Fruit fly (Drosophila melanogaster) whole organism, embryonic: ENCODE measurements around the gene CG14966.
A peak's percentile ranks its signal among the peaks of the same experiment; 100 is the strongest.

ENCODE experiments used
- Aef1 ChIP-seq: fragments of 200-800 bp; sonication (Bioruptor generic); IDR thresholded peaks from 3 replicates; pipeline ENCODE4 v1.3.6; 2022; ENCODE audit warnings: missing biosample characterization, missing genetic modification characterization
- Atf6 ChIP-seq: fragments of 200-800 bp; sonication (Bioruptor generic); IDR thresholded peaks from 2 replicates; pipeline ENCODE4 v1.3.6; 2022; ENCODE audit warnings: missing biosample characterization, missing genetic modification characterization
- CG10366 ChIP-seq: fragments of 200-800 bp; sonication (Bioruptor generic); IDR thresholded peaks from 2 replicates; pipeline ENCODE4 v1.3.6; 2022; ENCODE audit warnings: missing biosample characterization, missing genetic modification characterization
- CG10565 ChIP-seq: fragments of 200-800 bp; sonication (Bioruptor generic); optimal IDR thresholded peaks from 3 replicates; lab custom pipeline; 2016; ENCODE audit warnings: missing biosample characterization, mild to moderate bottlenecking, missing genetic modification characterization
- CG11247 ChIP-seq: fragments of 200-800 bp; sonication (Bioruptor generic); IDR thresholded peaks from 2 replicates; pipeline ENCODE4 v1.3.6; 2022; ENCODE audit warnings: missing biosample characterization, missing genetic modification characterization
- CG12236 ChIP-seq: fragments of 200-800 bp; sonication (Bioruptor generic); optimal IDR thresholded peaks from 2 replicates; lab custom pipeline; 2016; ENCODE audit warnings: missing biosample characterization, missing genetic modification characterization
- CG12299 ChIP-seq: fragments of 200-800 bp; sonication (Bioruptor generic); optimal IDR thresholded peaks from 2 replicates; lab custom pipeline; 2018; ENCODE audit warnings: missing biosample characterization, mild to moderate bottlenecking, missing genetic modification characterization
- CG16815 ChIP-seq: fragments of 200-800 bp; sonication (Bioruptor generic); optimal IDR thresholded peaks from 3 replicates; lab custom pipeline; 2017; ENCODE audit warnings: missing biosample characterization, mild to moderate bottlenecking, missing genetic modification characterization
- CG17359 ChIP-seq: fragments of 200-800 bp; sonication (Bioruptor generic); optimal IDR thresholded peaks from 3 replicates; lab custom pipeline; 2018; ENCODE audit warnings: missing biosample characterization, mild to moderate bottlenecking, missing genetic modification characterization, moderate library complexity
- CG34422 ChIP-seq: fragments of 200-800 bp; sonication (Bioruptor generic); IDR thresholded peaks from 3 replicates; pipeline ENCODE4 v1.3.6; 2022; ENCODE audit warnings: missing biosample characterization, missing genetic modification characterization
- CG6791 ChIP-seq: fragments of 200-800 bp; sonication (Bioruptor generic); IDR thresholded peaks from 3 replicates; pipeline ENCODE4 v1.3.6; 2022; ENCODE audit warnings: missing biosample characterization, missing genetic modification characterization; ENCODE audit not compliant: partially characterized antibody
- CG6813 ChIP-seq: fragments of 200-800 bp; sonication (Bioruptor generic); optimal IDR thresholded peaks from 2 replicates; lab custom pipeline; 2017; ENCODE audit warnings: missing biosample characterization, missing genetic modification characterization, mild to moderate bottlenecking, moderate library complexity, missing genetic modification reagents
- CG7271 ChIP-seq: fragments of 200-800 bp; sonication (Bioruptor generic); optimal IDR thresholded peaks from 2 replicates; lab custom pipeline; 2018; ENCODE audit warnings: missing biosample characterization, mild to moderate bottlenecking, missing genetic modification characterization, moderate library complexity
- CG7556 ChIP-seq: fragments of 200-800 bp; sonication (Bioruptor generic); optimal IDR thresholded peaks from 2 replicates; lab custom pipeline; 2017; ENCODE audit warnings: missing biosample characterization, mild to moderate bottlenecking, missing genetic modification characterization
- CG8478 ChIP-seq: fragments of >200 bp; optimal IDR thresholded peaks from 2 replicates; lab custom pipeline; 2018
- CG8924 ChIP-seq: fragments of 200-800 bp; optimal IDR thresholded peaks from 3 replicates; lab custom pipeline; 2019; ENCODE audit warnings: missing biosample characterization, mild to moderate bottlenecking, missing genetic modification characterization, moderate library complexity
- CoRest ChIP-seq: fragments of 200-800 bp; sonication (Bioruptor generic); optimal IDR thresholded peaks from 3 replicates; lab custom pipeline; 2018; ENCODE audit warnings: missing biosample characterization, mild to moderate bottlenecking, missing genetic modification characterization, moderate library complexity
- Dad ChIP-seq: fragments of 200-800 bp; sonication (Bioruptor generic); optimal IDR thresholded peaks from 3 replicates; lab custom pipeline; 2016; ENCODE audit warnings: missing biosample characterization, missing genetic modification characterization
- Dbx ChIP-seq: fragments of 200-800 bp; sonication (Bioruptor generic); IDR thresholded peaks from 3 replicates; pipeline ENCODE4 v1.3.6; 2022; ENCODE audit warnings: missing biosample characterization, missing genetic modification characterization
- MBD-R2 ChIP-seq: fragments of 200-800 bp; sonication (Bioruptor generic); IDR thresholded peaks from 2 replicates; pipeline ENCODE4 v1.3.6; 2022; ENCODE audit warnings: missing biosample characterization, missing genetic modification characterization
- Mes4 ChIP-seq: fragments of 200-800 bp; sonication (Bioruptor generic); optimal IDR thresholded peaks from 2 replicates; lab custom pipeline; 2016; ENCODE audit warnings: missing biosample characterization, missing genetic modification characterization
- NFAT ChIP-seq: fragments of 200-800 bp; sonication (Bioruptor generic); IDR thresholded peaks from 2 replicates; pipeline ENCODE4 v1.3.6; 2022; ENCODE audit warnings: missing biosample characterization, missing genetic modification characterization
- Nf-YB ChIP-seq: fragments of 200-800 bp; sonication (Bioruptor generic); optimal IDR thresholded peaks from 3 replicates; lab custom pipeline; 2019; ENCODE audit warnings: missing biosample characterization, mild to moderate bottlenecking, missing genetic modification characterization, moderate library complexity
- Nf-YC ChIP-seq: fragments of 200-800 bp; optimal IDR thresholded peaks from 3 replicates; lab custom pipeline; 2019; ENCODE audit warnings: missing biosample characterization, mild to moderate bottlenecking, missing genetic modification characterization, moderate library complexity
- Oaz ChIP-seq: fragments of 200-800 bp; sonication (Bioruptor generic); IDR thresholded peaks from 2 replicates; pipeline ENCODE4 v1.3.6; 2022; ENCODE audit warnings: missing biosample characterization, missing genetic modification characterization
- Pdp1 ChIP-seq, 2 experiments: fragments of 200-800 bp; sonication (Bioruptor generic); optimal IDR thresholded peaks; 3 replicates each; lab custom pipeline; 2016; ENCODE audit warnings: missing biosample characterization in 2 of 2, missing genetic modification characterization in 2 of 2, mild to moderate bottlenecking in 1 of 2, moderate library complexity in 1 of 2
- Ptx1 ChIP-seq: fragments of 200-800 bp; sonication (Bioruptor generic); IDR thresholded peaks from 2 replicates; pipeline ENCODE4 v1.3.6; 2022; ENCODE audit warnings: missing biosample characterization, missing genetic modification characterization
- Scr ChIP-seq: fragments of 200-800 bp; sonication (Bioruptor generic); IDR thresholded peaks from 2 replicates; pipeline ENCODE4 v1.3.6; 2022; ENCODE audit warnings: missing biosample characterization, missing genetic modification characterization; ENCODE audit not compliant: partially characterized antibody
- Sox102F ChIP-seq: fragments of 200-800 bp; sonication (Bioruptor generic); optimal IDR thresholded peaks from 2 replicates; lab custom pipeline; 2018; ENCODE audit warnings: missing biosample characterization, mild to moderate bottlenecking, missing genetic modification characterization, moderate library complexity
- ab ChIP-seq: fragments of 200-800 bp; sonication (Bioruptor generic); optimal IDR thresholded peaks from 2 replicates; lab custom pipeline; 2016; ENCODE audit warnings: missing biosample characterization, missing genetic modification characterization
- cad ChIP-seq: fragments of >200 bp; optimal IDR thresholded peaks from 2 replicates; lab custom pipeline; 2017; ENCODE audit warnings: missing biosample characterization, missing genetic modification characterization
- caup ChIP-seq: fragments of 200-800 bp; sonication (Bioruptor generic); optimal IDR thresholded peaks from 3 replicates; lab custom pipeline; 2017; ENCODE audit warnings: missing biosample characterization, mild to moderate bottlenecking, missing genetic modification characterization, moderate library complexity; ENCODE audit not compliant: severe bottlenecking
- chinmo ChIP-seq: fragments of 200-800 bp; sonication (Bioruptor generic); IDR thresholded peaks from 4 replicates; pipeline ENCODE4 v1.3.6; 2022; ENCODE audit warnings: missing biosample characterization, missing genetic modification characterization; ENCODE audit not compliant: partially characterized antibody
- chn ChIP-seq: fragments of 200-800 bp; sonication (Bioruptor generic); optimal IDR thresholded peaks from 2 replicates; lab custom pipeline; 2016; ENCODE audit warnings: missing biosample characterization, missing genetic modification characterization
- corto ChIP-seq: fragments of 200-800 bp; sonication (Bioruptor generic); optimal IDR thresholded peaks from 2 replicates; lab custom pipeline; 2016; ENCODE audit warnings: missing biosample characterization, mild to moderate bottlenecking, missing genetic modification characterization, moderate library complexity
- cwo ChIP-seq: fragments of 200-800 bp; sonication (Bioruptor generic); optimal IDR thresholded peaks from 3 replicates; lab custom pipeline; 2017; ENCODE audit warnings: missing biosample characterization, missing genetic modification characterization, mild to moderate bottlenecking, moderate library complexity, missing genetic modification reagents
- dati ChIP-seq: fragments of 200-800 bp; sonication (Bioruptor generic); IDR thresholded peaks from 2 replicates; pipeline ENCODE4 v1.3.6; 2022; ENCODE audit warnings: missing biosample characterization, missing genetic modification characterization
- dm ChIP-seq: fragments of 200-800 bp; sonication (Bioruptor generic); optimal IDR thresholded peaks from 3 replicates; lab custom pipeline; 2016; ENCODE audit warnings: missing biosample characterization, missing genetic modification characterization
- dysf ChIP-seq: fragments of 200-800 bp; sonication (Bioruptor generic); IDR thresholded peaks from 3 replicates; pipeline ENCODE4 v1.3.6; 2022; ENCODE audit warnings: missing biosample characterization, missing genetic modification characterization
- gcm2 ChIP-seq: fragments of 200-800 bp; sonication (Bioruptor generic); optimal IDR thresholded peaks from 2 replicates; lab custom pipeline; 2016; ENCODE audit warnings: missing biosample characterization, missing genetic modification characterization
- grn ChIP-seq: fragments of 200-800 bp; sonication (Bioruptor generic); optimal IDR thresholded peaks from 3 replicates; lab custom pipeline; 2017; ENCODE audit warnings: missing biosample characterization, missing genetic modification characterization
- hbn ChIP-seq: fragments of 200-800 bp; sonication (Bioruptor generic); IDR thresholded peaks from 2 replicates; pipeline ENCODE4 v1.3.6; 2022; ENCODE audit warnings: missing biosample characterization, missing genetic modification characterization; ENCODE audit not compliant: partially characterized antibody
- klu ChIP-seq: fragments of 200-800 bp; sonication (Bioruptor generic); IDR thresholded peaks from 2 replicates; pipeline ENCODE4 v1.3.6; 2022; ENCODE audit warnings: missing biosample characterization, missing genetic modification characterization
- mirr ChIP-seq: fragments of 200-800 bp; sonication (Bioruptor generic); optimal IDR thresholded peaks from 3 replicates; lab custom pipeline; 2018; ENCODE audit warnings: missing biosample characterization, mild to moderate bottlenecking, missing genetic modification characterization
- nmo ChIP-seq: fragments of 200-800 bp; sonication (Bioruptor generic); optimal IDR thresholded peaks from 2 replicates; lab custom pipeline; 2018; ENCODE audit warnings: missing biosample characterization, mild to moderate bottlenecking, missing genetic modification characterization, moderate library complexity
- prd ChIP-seq, 3 experiments: fragments of >200 bp in 2 of 3; fragments of 200-800 bp in 1 of 3; sonication (Bioruptor generic) in 1 of 3; optimal IDR thresholded peaks in 2 of 3; IDR thresholded peaks in 1 of 3; 2 replicates in 2 of 3; 3 replicates in 1 of 3; pipeline versions ENCODE4 v1.3.6 to Lab custom; 2017 to 2022; ENCODE audit warnings: missing biosample characterization in 1 of 3, missing genetic modification characterization in 1 of 3
- seq ChIP-seq: fragments of 200-800 bp; sonication (Bioruptor generic); IDR thresholded peaks from 2 replicates; pipeline ENCODE4 v1.3.6; 2022; ENCODE audit warnings: missing biosample characterization, missing genetic modification characterization
- tll ChIP-seq, 2 experiments: fragments of 200-800 bp in 1 of 2; fragments of >200 bp in 1 of 2; sonication (Bioruptor generic) in 1 of 2; optimal IDR thresholded peaks; 2 replicates each; lab custom pipeline; 2017 to 2019; ENCODE audit warnings: missing biosample characterization in 2 of 2, missing genetic modification characterization in 2 of 2, mild to moderate bottlenecking in 1 of 2, moderate library complexity in 1 of 2
- vfl ChIP-seq: fragments of 200-800 bp; sonication (Bioruptor generic); optimal IDR thresholded peaks from 2 replicates; lab custom pipeline; 2016; ENCODE audit warnings: missing biosample characterization, missing genetic modification characterization

Gene CG14966

DNA sequence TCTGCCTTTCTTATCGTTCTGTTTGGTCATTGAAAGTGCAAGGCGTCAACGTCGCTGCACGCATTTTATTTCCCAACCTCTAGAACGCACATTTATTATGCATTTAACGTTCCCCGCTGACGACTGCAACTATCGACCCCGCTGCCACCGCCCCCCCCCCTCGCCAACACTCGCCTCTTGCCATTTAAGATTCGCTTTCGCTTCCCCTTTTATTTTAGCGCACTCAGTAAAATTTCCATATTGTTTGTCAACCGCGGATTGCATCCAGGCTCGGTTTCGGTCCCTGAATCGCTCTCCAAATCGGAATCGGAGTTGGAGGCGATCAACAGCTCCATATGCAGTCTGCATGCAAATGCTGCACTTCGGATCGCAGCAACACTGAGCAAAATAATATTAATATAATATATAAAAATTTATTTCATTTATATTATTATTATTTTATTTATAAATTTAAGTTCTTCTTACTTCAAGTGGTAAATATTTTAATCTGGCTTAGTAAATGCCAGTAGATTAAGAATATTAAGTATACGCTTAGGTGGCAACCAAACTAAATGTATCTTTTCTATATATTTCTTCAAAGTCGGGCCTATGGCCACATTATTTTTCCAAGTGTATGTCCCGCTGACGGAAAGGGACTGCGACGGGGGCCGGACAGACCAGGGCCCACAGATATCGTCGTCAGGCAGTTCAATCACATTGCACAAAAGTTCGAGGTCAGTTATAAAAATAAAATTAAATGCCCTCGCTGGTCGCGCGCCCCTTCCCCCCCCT is 43.4 kb upstream of the CG14966 start (continued):
- TF ChIP-seq Scr (no peak), chinmo (GFP tag; lab: Robert Waterston, UW) (0 out of 4 replicates have a peak, but pooled peaks have one; percentile 28), CoRest (peak; percentile 50), CG17359 (peak; percentile 53), CG12299 (tag; lab: Kevin White, UChicago) (no peak), caup (no peak), tll (GFP tag; optimal IDR thresholded peaks at IDR 0.05; lab: Kevin White, UChicago) (no peak), CG34422 (no peak), cad (GFP tag; lab: Kevin White, UChicago) (no peak), prd (optimal IDR thresholded peaks at IDR 0.05; lab: Kevin White, UChicago) (no peak), prd (GFP tag; IDR thresholded peaks at IDR 0.05; lab: Robert Waterston, UW) (no peak), Nf-YC (tag; lab: Kevin White, UChicago) (no peak), CG7556 (GFP tag; lab: Kevin White, UChicago) (no peak), klu (no peak), grn (GFP tag; lab: Kevin White, UChicago) (no peak), dati (GFP tag; lab: Robert Waterston, UW) (no peak), CG6791 (no peak), Oaz (GFP tag; lab: Robert Waterston, UW) (no peak), dysf (GFP tag; lab: Robert Waterston, UW) (0 out of 3 replicates have a peak, but pooled peaks have one; percentile 25), Nf-YB (peak; percentile 24), Atf6 (GFP tag; lab: Robert Waterston, UW) (no peak), Sox102F (GFP tag; lab: Kevin White, UChicago) (peak; percentile 70), nmo (GFP tag; lab: Kevin White, UChicago) (peak; percentile 60), Ptx1 (0 out of 2 replicates have a peak, but pooled peaks have one; percentile 11), CG16815 (no peak), CG8478 (no peak), cwo (GFP tag; lab: Kevin White, UChicago) (no peak), chn (GFP tag; lab: Kevin White, UChicago) (no peak), corto (peak; percentile 90), seq (GFP tag; lab: Robert Waterston, UW) (0 out of 2 replicates have a peak, but pooled peaks have one; percentile 30), CG11247 (no peak), CG10366 (GFP tag; lab: Robert Waterston, UW) (peak; percentile 41; the same call in 1 of the 2 replicates), Mes4 (no peak), gcm2 (no peak), CG8924 (tag; lab: Kevin White, UChicago) (peak; percentile 25)

DNA sequence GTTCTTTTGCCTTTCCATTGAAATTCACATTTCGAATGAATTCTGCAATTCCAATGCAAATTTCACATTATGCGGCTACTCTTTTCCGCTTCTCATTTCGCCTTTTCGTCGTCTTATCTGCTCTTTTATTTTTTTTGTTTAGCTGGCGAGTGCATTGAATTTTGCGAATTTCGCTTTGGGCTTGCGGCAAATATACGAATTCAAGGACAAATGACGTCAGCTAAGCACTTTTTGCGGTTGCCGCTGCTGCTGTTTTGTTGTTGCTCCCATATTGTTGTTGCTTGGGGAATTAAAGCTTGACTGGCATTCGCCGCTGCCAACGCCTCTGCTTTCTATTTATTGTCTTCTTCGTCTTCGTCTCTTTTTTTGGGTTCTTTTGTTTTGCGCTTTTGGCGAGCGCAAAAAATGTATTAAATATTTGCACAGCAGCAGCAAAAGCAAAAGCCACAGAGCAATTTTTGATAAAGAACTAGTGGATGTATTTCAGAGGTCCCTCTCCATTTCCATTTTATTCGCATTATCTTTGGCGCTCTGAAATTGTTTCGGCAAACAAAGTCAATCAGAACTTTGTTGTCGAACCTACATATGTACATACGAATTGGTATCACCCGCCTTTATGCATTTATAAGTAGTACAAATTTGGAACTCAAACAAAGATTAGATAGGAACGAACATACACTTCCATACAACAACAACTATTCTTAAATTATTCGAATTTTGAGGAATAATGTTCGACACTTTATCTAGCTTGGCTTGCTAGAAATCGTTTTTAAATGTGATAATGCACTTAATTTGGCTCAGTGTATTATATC is 42.6 kb upstream of the CG14966 start:
- TF ChIP-seq NFAT (GFP tag; lab: Robert Waterston, UW): no peak
- no peak for TF ChIP-seq vfl
- TF ChIP-seq dm (GFP tag; lab: Kevin White, UChicago): no peak
- TF ChIP-seq MBD-R2 (GFP tag; lab: Robert Waterston, UW): no peak
- TF ChIP-seq CG7271 (tag; lab: Kevin White, UChicago): no peak
- TF ChIP-seq CG6813: peak; percentile 12
- TF ChIP-seq ab (GFP tag; lab: Kevin White, UChicago): no peak
- no peak for TF ChIP-seq Dad (GFP tag; lab: Kevin White, UChicago)
- no peak for TF ChIP-seq Aef1 (GFP tag; lab: Robert Waterston, UW)
- TF ChIP-seq mirr (GFP tag; lab: Kevin White, UChicago): peak; percentile 89
- TF ChIP-seq Pdp1 (GFP tag; optimal IDR thresholded peaks at IDR 0.05; lab: Kevin White, UChicago): peak in 1 of 2 experiments; percentile 18
- TF ChIP-seq CG10565 (GFP tag; lab: Kevin White, UChicago): no peak
- TF ChIP-seq hbn (GFP tag; lab: Robert Waterston, UW): 0 out of 2 replicates have a peak, but pooled peaks have one; percentile 2
- TF ChIP-seq Dbx (GFP tag; lab: Robert Waterston, UW): no peak
- no peak for TF ChIP-seq CG12236 (GFP tag; lab: Kevin White, UChicago)
